Fruit fly (Drosophila melanogaster): ENCODE results near the gene lost.

The lost gene

DNA sequence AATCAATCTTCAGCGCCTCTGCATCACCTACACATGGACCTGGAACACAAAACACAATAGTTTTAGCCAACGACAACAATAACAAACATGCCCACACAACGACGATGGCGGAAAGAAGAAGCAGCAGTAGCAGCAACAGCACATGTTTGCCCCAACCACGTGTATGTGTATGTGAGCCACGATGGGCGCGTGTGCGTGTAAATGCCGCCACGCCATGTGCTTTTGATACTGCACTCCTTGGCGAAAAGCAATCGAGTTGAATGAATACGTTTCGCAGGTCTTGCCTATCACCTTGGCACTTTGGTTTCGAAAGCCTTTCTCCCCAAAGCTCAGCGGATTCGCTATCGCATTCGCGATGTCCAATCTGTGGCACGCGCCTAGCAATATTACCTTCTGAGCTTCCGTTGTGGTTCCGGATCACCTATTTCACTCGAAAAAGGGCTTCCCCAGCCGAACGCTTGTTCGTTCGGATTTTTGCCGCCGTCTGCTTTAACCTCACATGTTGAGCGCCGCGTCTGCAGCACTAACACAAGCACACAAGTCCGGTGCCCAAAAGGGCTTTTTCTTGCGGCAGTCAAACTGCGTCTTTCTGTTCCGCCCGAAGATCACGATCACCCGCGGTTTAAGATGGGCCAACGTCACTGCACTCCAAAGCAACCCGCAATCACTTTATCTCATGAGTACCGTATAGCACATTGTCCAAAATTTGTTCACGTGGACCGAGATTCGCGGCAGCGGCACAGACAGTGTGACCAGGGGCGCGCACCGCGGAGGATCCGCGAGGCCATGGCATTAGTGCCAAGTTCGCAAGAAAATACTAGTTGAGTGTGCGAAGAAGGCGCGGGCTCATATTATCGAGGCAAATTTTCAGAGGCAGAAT is 25.9 kb downstream of the lost start, which contains the start of gene srl (continued):
- peak; percentile 93 for TF ChIP-seq CG17186 (GFP tag; optimal IDR thresholded peaks at IDR 0.05)
- peak; percentile 78 for TF ChIP-seq Deaf1 (tag; optimal IDR thresholded peaks at IDR 0.05)
- TF ChIP-seq CG10147 (GFP tag; optimal IDR thresholded peaks at IDR 0.05), result no peak
- peak; percentile 53; the same call in 2 of the 3 replicates for TF ChIP-seq CG6791 (GFP tag; IDR thresholded peaks at IDR 0.05; ENCODE audit: partially characterized antibody)
- TF ChIP-seq gfzf (GFP tag; optimal IDR thresholded peaks at IDR 0.05), result peak; percentile 96
- 0 out of 4 replicates have a peak, but pooled peaks have one; percentile 61 for TF ChIP-seq chinmo (GFP tag; IDR thresholded peaks at IDR 0.05; ENCODE audit: partially characterized antibody)
- TF ChIP-seq ind (GFP tag; optimal IDR thresholded peaks at IDR 0.05), result no peak
- no peak for TF ChIP-seq CG2129 (GFP tag; IDR thresholded peaks at IDR 0.05; ENCODE audit: partially characterized antibody)
- peak; percentile 39; the same call in 1 of the 2 replicates for TF ChIP-seq amos (GFP tag; IDR thresholded peaks at IDR 0.05; ENCODE audit: partially characterized antibody)
- TF ChIP-seq Scr (GFP tag; IDR thresholded peaks at IDR 0.05; ENCODE audit: partially characterized antibody), result peak; percentile 35; the same call in 1 of the 2 replicates
- TF ChIP-seq scrt (GFP tag; optimal IDR thresholded peaks at IDR 0.05), result peak; percentile 23
- TF ChIP-seq sug (tag; optimal IDR thresholded peaks at IDR 0.05), result peak; percentile 44
- no peak for TF ChIP-seq CG11398 (GFP tag; optimal IDR thresholded peaks at IDR 0.05)
- TF ChIP-seq Ets97D (GFP tag; optimal IDR thresholded peaks at IDR 0.05), result peak; percentile 70
- TF ChIP-seq CG10543 (GFP tag; optimal IDR thresholded peaks at IDR 0.05), result peak; percentile 51
- no peak for TF ChIP-seq slp2 (GFP tag; optimal IDR thresholded peaks at IDR 0.05)
- TF ChIP-seq CG5180 (GFP tag; optimal IDR thresholded peaks at IDR 0.05), result peak; percentile 12
- peak; percentile 29 for TF ChIP-seq D (optimal IDR thresholded peaks at IDR 0.05)
- TF ChIP-seq D (GFP tag; optimal IDR thresholded peaks at IDR 0.05), result no peak
- no peak for TF ChIP-seq pan (optimal IDR thresholded peaks at IDR 0.05)
- TF ChIP-seq pan (GFP tag; optimal IDR thresholded peaks at IDR 0.05 in 1 of 2, IDR thresholded peaks at IDR 0.05 in 1 of 2), result no peak
- peak; percentile 42 for TF ChIP-seq cwo (GFP tag; optimal IDR thresholded peaks at IDR 0.05)
- TF ChIP-seq Elba2 (GFP tag; optimal IDR thresholded peaks at IDR 0.05), result peak; percentile 41
- no peak for TF ChIP-seq Hmx (GFP tag; optimal IDR thresholded peaks at IDR 0.05)
- TF ChIP-seq E2f1 (GFP tag; IDR thresholded peaks at IDR 0.05), result peak; percentile 32; the same call in 1 of the 2 replicates
- TF ChIP-seq Med (GFP tag), result peak; percentile 86
- peak; percentile 22 for TF ChIP-seq CG10267 (tag; optimal IDR thresholded peaks at IDR 0.05)
- no peak for TF ChIP-seq cas (GFP tag; IDR thresholded peaks at IDR 0.05)
- TF ChIP-seq MTF-1 (GFP tag; optimal IDR thresholded peaks at IDR 0.05; ENCODE audit: borderline replicate concordance), result peak; percentile 11
- peak; percentile 66 for TF ChIP-seq trem (tag; optimal IDR thresholded peaks at IDR 0.05)
- TF ChIP-seq CG18011 (GFP tag; optimal IDR thresholded peaks at IDR 0.05), result peak; percentile 7
- TF ChIP-seq wek (GFP tag; optimal IDR thresholded peaks at IDR 0.05), result peak; percentile 42
- peak; percentile 48 for TF ChIP-seq CG3847 (GFP tag; IDR thresholded peaks at IDR 0.05)
- TF ChIP-seq aop (GFP tag; IDR thresholded peaks at IDR 0.05), result no peak
- peak; percentile 47; the same call in 1 of the 2 replicates for TF ChIP-seq Rfx (GFP tag; IDR thresholded peaks at IDR 0.05)
- TF ChIP-seq Tbp (GFP tag; optimal IDR thresholded peaks at IDR 0.05), result peak; percentile 87
- TF ChIP-seq CG7987 (GFP tag; optimal IDR thresholded peaks at IDR 0.05), result peak; percentile 86
- TF ChIP-seq Sin3A (optimal IDR thresholded peaks at IDR 0.05), result peak; percentile 76
- TF ChIP-seq nmo (GFP tag; optimal IDR thresholded peaks at IDR 0.05), result peak; percentile 3
- TF ChIP-seq BEAF-32 (GFP tag; optimal IDR thresholded peaks at IDR 0.05), result peak; percentile 47
- peak; percentile 21; the same call in 1 of the 2 replicates for TF ChIP-seq tna (GFP tag; IDR thresholded peaks at IDR 0.05; ENCODE audit: partially characterized antibody)
- TF ChIP-seq CG9797 (GFP tag; optimal IDR thresholded peaks at IDR 0.05), result peak; percentile 96
- TF ChIP-seq CG10274 (GFP tag; optimal IDR thresholded peaks at IDR 0.05), result peak; percentile 2
- 0 out of 2 replicates have a peak, but pooled peaks have one; percentile 41 for TF ChIP-seq bbx (GFP tag; IDR thresholded peaks at IDR 0.05; ENCODE audit: partially characterized antibody)
- TF ChIP-seq CG1603 (tag; optimal IDR thresholded peaks at IDR 0.05), result peak; percentile 72
- peak; percentile 44 for TF ChIP-seq CG12769 (tag; optimal IDR thresholded peaks at IDR 0.05)
- peak; percentile 29 for TF ChIP-seq NC2β (GFP tag; optimal IDR thresholded peaks at IDR 0.05)

Data from whole organism, embryonic.